Fruit fly (Drosophila melanogaster): ENCODE measurements around the gene CG4887.

Gene CG4887

DNA sequence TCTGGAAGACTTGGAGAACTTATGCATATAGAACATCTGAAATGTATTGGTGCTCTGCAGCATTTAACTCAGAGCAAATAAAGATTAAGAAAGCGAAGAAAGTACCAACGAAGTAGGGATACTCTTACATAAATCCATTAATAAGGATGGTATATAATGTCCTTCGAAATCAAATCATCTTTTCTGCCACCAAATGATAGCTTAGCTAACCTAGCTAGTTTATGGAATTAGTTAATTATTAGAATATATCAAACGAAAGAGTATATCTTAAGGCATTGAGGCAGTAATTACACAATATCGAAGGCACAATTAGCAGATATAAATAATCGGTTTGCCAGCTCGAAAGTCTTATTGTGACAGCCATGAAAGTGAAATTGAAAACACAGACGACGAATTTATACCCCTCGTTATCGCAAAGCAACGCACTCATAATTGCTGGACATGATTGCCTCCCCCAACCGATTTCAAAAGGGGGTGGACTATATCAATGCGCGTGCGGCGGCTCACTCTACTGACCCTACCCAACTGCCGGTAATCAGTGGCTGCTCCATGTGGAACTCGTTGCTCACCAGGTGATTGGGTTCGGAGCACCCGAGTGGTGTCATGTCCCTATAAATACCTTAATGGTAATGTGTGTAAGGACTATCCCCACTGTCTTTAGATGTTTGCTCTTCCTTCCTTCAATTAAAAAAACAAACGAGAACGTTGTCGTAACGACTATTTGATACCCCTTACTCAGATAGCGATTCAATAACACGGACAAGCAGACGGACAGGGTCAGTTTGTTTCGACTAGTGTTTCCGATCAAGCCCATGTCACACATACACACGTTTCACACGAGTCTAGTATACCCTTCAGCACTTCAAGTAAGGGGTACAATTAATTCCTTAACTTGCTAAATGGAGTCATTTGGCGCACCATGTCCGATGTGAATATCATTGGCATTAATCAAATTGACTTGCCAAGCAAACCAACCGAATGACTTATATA is 28.1 kb upstream of the CG4887 start (continued):
- peak; percentile 81 for TF ChIP-seq CG2678 (tag; optimal IDR thresholded peaks at IDR 0.05)
- TF ChIP-seq Blimp-1 (GFP tag; optimal IDR thresholded peaks at IDR 0.05), result peak; percentile 72
- TF ChIP-seq pb (GFP tag; optimal IDR thresholded peaks at IDR 0.05), result no peak
- 0 out of 2 replicates have a peak, but pooled peaks have one; percentile 13 for TF ChIP-seq seq (GFP tag; IDR thresholded peaks at IDR 0.05)
- no peak for TF ChIP-seq CG10654 (GFP tag; optimal IDR thresholded peaks at IDR 0.05)
- TF ChIP-seq CG17385 (GFP tag; optimal IDR thresholded peaks at IDR 0.05), result peak; percentile 64
- no peak for TF ChIP-seq dm (GFP tag; optimal IDR thresholded peaks at IDR 0.05)
- no peak for TF ChIP-seq YL-1 (GFP tag; optimal IDR thresholded peaks at IDR 0.05)
- TF ChIP-seq shn (GFP tag; optimal IDR thresholded peaks at IDR 0.05), result no peak
- TF ChIP-seq Ssrp (tag; optimal IDR thresholded peaks at IDR 0.05), result peak; percentile 42
- peak; percentile 51 for TF ChIP-seq CG2202 (tag; optimal IDR thresholded peaks at IDR 0.05)
- peak; percentile 48 for TF ChIP-seq Dip3 (GFP tag; optimal IDR thresholded peaks at IDR 0.05)
- TF ChIP-seq CG33557 (GFP tag; optimal IDR thresholded peaks at IDR 0.05), result no peak
- TF ChIP-seq ap (GFP tag; IDR thresholded peaks at IDR 0.05), result 0 out of 2 replicates have a peak, but pooled peaks have one; percentile 8
- peak; percentile 70 for TF ChIP-seq CG12391 (tag; optimal IDR thresholded peaks at IDR 0.05)
- peak; percentile 35 for TF ChIP-seq chn (GFP tag; optimal IDR thresholded peaks at IDR 0.05)
- TF ChIP-seq jing (GFP tag; optimal IDR thresholded peaks at IDR 0.05), result peak; percentile 28
- no peak for TF ChIP-seq CG7963 (GFP tag; IDR thresholded peaks at IDR 0.05; ENCODE audit: partially characterized antibody)
- TF ChIP-seq CG18599 (GFP tag; optimal IDR thresholded peaks at IDR 0.05), result peak; percentile 75
- no peak for TF ChIP-seq sc (optimal IDR thresholded peaks at IDR 0.05)
- peak; percentile 17 for TF ChIP-seq sc (GFP tag; optimal IDR thresholded peaks at IDR 0.05)
- peak; percentile 58 for TF ChIP-seq CG8924 (tag; optimal IDR thresholded peaks at IDR 0.05)
- TF ChIP-seq lilli (GFP tag; optimal IDR thresholded peaks at IDR 0.05), result peak; percentile 64
- no peak for TF ChIP-seq Vsx1 (GFP tag; optimal IDR thresholded peaks at IDR 0.05)
- TF ChIP-seq slbo (GFP tag; IDR thresholded peaks at IDR 0.05), result peak; percentile 60
- TF ChIP-seq D19B (GFP tag; optimal IDR thresholded peaks at IDR 0.05), result peak; percentile 69
- TF ChIP-seq CG33213 (GFP tag; optimal IDR thresholded peaks at IDR 0.05), result no peak
- no peak for TF ChIP-seq CG12236 (GFP tag; optimal IDR thresholded peaks at IDR 0.05)
- peak; percentile 39 for TF ChIP-seq CG12155 (GFP tag; optimal IDR thresholded peaks at IDR 0.05)
- TF ChIP-seq hbn (GFP tag; IDR thresholded peaks at IDR 0.05; ENCODE audit: partially characterized antibody), result no peak
- peak; percentile 59 for TF ChIP-seq unpg (GFP tag; optimal IDR thresholded peaks at IDR 0.05)
- TF ChIP-seq tin (GFP tag; optimal IDR thresholded peaks at IDR 0.05), result peak; percentile 1
- TF ChIP-seq CG14710 (tag; optimal IDR thresholded peaks at IDR 0.05), result peak; percentile 38
- TF ChIP-seq Stat92E (GFP tag; optimal IDR thresholded peaks at IDR 0.05), result no peak
- TF ChIP-seq slou (GFP tag; optimal IDR thresholded peaks at IDR 0.05), result no peak
- peak; percentile 21 for TF ChIP-seq CHES-1-like (GFP tag; optimal IDR thresholded peaks at IDR 0.05)
- TF ChIP-seq Eip74EF (GFP tag; optimal IDR thresholded peaks at IDR 0.05), result peak in 1 of 2 experiments; percentile 40
- peak; percentile 91 for TF ChIP-seq lbe (GFP tag; optimal IDR thresholded peaks at IDR 0.05)
- no peak for TF ChIP-seq Gsc (GFP tag; IDR thresholded peaks at IDR 0.05)
- TF ChIP-seq Dek (tag; optimal IDR thresholded peaks at IDR 0.05), result peak; percentile 53
- peak; percentile 48 for TF ChIP-seq HHEX (GFP tag; optimal IDR thresholded peaks at IDR 0.05)
- TF ChIP-seq Drgx (GFP tag; IDR thresholded peaks at IDR 0.05), result peak; percentile 43; the same call in 1 of the 2 replicates
- peak; percentile 36 for TF ChIP-seq CG1602 (GFP tag; optimal IDR thresholded peaks at IDR 0.05)
- no peak for TF ChIP-seq tup (GFP tag; optimal IDR thresholded peaks at IDR 0.05)
- TF ChIP-seq CG8765 (GFP tag; IDR thresholded peaks at IDR 0.05), result no peak
- TF ChIP-seq prd (optimal IDR thresholded peaks at IDR 0.05), result no peak
- peak; percentile 54; the same call in 2 of the 3 replicates for TF ChIP-seq prd (GFP tag; IDR thresholded peaks at IDR 0.05)
- TF ChIP-seq CG3407 (GFP tag; optimal IDR thresholded peaks at IDR 0.05), result no peak
